Fruit fly (Drosophila melanogaster) whole organism, pupa: Measurements from ENCODE around the gene Ufl1.

Source experiments
- CG10348 ChIP-seq: fragments of 200-800 bp; sonication (Bioruptor generic); IDR thresholded peaks from 2 replicates; pipeline ENCODE4 v1.3.6; 2022; ENCODE audit warnings: missing biosample characterization, missing genetic modification characterization
- CG12605 ChIP-seq: fragments of 200-800 bp; sonication (Bioruptor generic); IDR thresholded peaks from 2 replicates; pipeline ENCODE4 v1.3.6; 2022; ENCODE audit warnings: missing biosample characterization, missing genetic modification characterization
- CG13204 ChIP-seq: fragments of 200-800 bp; sonication (Bioruptor generic); optimal IDR thresholded peaks from 2 replicates; lab custom pipeline; 2018; ENCODE audit warnings: missing biosample characterization, mild to moderate bottlenecking, missing genetic modification characterization, moderate library complexity
- CG14655 ChIP-seq: fragments of 200-800 bp; sonication (Bioruptor generic); optimal IDR thresholded peaks from 3 replicates; lab custom pipeline; 2017; ENCODE audit warnings: mild to moderate bottlenecking, missing biosample characterization, missing genetic modification reagents, missing genetic modification characterization
- CG15710 ChIP-seq: fragments of 200-800 bp; sonication (Bioruptor generic); optimal IDR thresholded peaks from 2 replicates; lab custom pipeline; 2018; ENCODE audit warnings: missing biosample characterization, mild to moderate bottlenecking, missing genetic modification characterization, moderate library complexity
- CG17806 ChIP-seq: fragments of 200-800 bp; sonication (Bioruptor generic); optimal IDR thresholded peaks from 2 replicates; lab custom pipeline; 2018; ENCODE audit warnings: missing biosample characterization, mild to moderate bottlenecking, missing genetic modification characterization, moderate library complexity
- CG32121 ChIP-seq: fragments of 200-800 bp; sonication (Bioruptor generic); IDR thresholded peaks from 2 replicates; pipeline ENCODE4 v1.3.6; 2022; ENCODE audit warnings: missing biosample characterization, missing genetic modification characterization
- CG34367 ChIP-seq: fragments of 200-800 bp; sonication (Bioruptor generic); optimal IDR thresholded peaks from 2 replicates; lab custom pipeline; 2018; ENCODE audit warnings: missing biosample characterization, mild to moderate bottlenecking, missing genetic modification characterization
- CG4496 ChIP-seq: fragments of 200-800 bp; sonication (Bioruptor generic); IDR thresholded peaks from 3 replicates; pipeline ENCODE4 v1.3.6; 2022; ENCODE audit warnings: missing biosample characterization, missing genetic modification characterization
- CG8159 ChIP-seq: fragments of 200-800 bp; sonication (Bioruptor generic); optimal IDR thresholded peaks from 3 replicates; lab custom pipeline; 2018; ENCODE audit warnings: missing biosample characterization, mild to moderate bottlenecking, missing genetic modification characterization, moderate library complexity
- CG8301 ChIP-seq: fragments of 200-800 bp; sonication (Bioruptor generic); optimal IDR thresholded peaks from 2 replicates; lab custom pipeline; 2018; ENCODE audit warnings: missing biosample characterization, mild to moderate bottlenecking, missing genetic modification characterization
- CG9948 ChIP-seq: fragments of 200-800 bp; sonication (Bioruptor generic); optimal IDR thresholded peaks from 2 replicates; lab custom pipeline; 2018; ENCODE audit warnings: missing biosample characterization, mild to moderate bottlenecking, missing genetic modification characterization, moderate library complexity
- D1 ChIP-seq: fragments of 200-800 bp; sonication (Bioruptor generic); optimal IDR thresholded peaks from 2 replicates; lab custom pipeline; 2018; ENCODE audit warnings: missing biosample characterization, mild to moderate bottlenecking, missing genetic modification characterization, moderate library complexity
- EcR ChIP-seq: fragments of 200-800 bp; sonication (Bioruptor generic); optimal IDR thresholded peaks from 3 replicates; lab custom pipeline; 2019; ENCODE audit warnings: missing biosample characterization, missing genetic modification characterization, mild to moderate bottlenecking, moderate library complexity, missing genetic modification reagents
- Ets98B ChIP-seq: fragments of 200-800 bp; sonication (Bioruptor generic); IDR thresholded peaks from 2 replicates; pipeline ENCODE4 v1.3.6; 2022; ENCODE audit warnings: missing biosample characterization, missing genetic modification characterization
- Pif1A ChIP-seq: fragments of 200-800 bp; sonication (Bioruptor generic); optimal IDR thresholded peaks from 3 replicates; lab custom pipeline; 2016; ENCODE audit warnings: missing biosample characterization, missing genetic modification characterization
- Pif1B ChIP-seq: fragments of 200-800 bp; sonication (Bioruptor generic); optimal IDR thresholded peaks from 3 replicates; lab custom pipeline; 2016; ENCODE audit warnings: missing biosample characterization, missing genetic modification characterization
- Snoo ChIP-seq: fragments of 200-800 bp; sonication (Bioruptor generic); optimal IDR thresholded peaks from 3 replicates; lab custom pipeline; 2017; ENCODE audit warnings: missing biosample characterization, mild to moderate bottlenecking, missing genetic modification characterization, inconsistent platforms
- fd96Ca ChIP-seq: fragments of 200-800 bp; sonication (Bioruptor generic); IDR thresholded peaks from 3 replicates; pipeline ENCODE4 v1.3.6; 2022; ENCODE audit warnings: missing biosample characterization, missing genetic modification characterization
- gl ChIP-seq: fragments of 200-800 bp; sonication (Bioruptor generic); optimal IDR thresholded peaks from 2 replicates; lab custom pipeline; 2018; ENCODE audit warnings: missing biosample characterization, mild to moderate bottlenecking, missing genetic modification characterization
- rn ChIP-seq: fragments of 200-800 bp; sonication (Bioruptor generic); IDR thresholded peaks from 2 replicates; pipeline ENCODE4 v1.3.6; 2022; ENCODE audit warnings: missing biosample characterization, missing genetic modification characterization

The Ufl1 gene

DNA sequence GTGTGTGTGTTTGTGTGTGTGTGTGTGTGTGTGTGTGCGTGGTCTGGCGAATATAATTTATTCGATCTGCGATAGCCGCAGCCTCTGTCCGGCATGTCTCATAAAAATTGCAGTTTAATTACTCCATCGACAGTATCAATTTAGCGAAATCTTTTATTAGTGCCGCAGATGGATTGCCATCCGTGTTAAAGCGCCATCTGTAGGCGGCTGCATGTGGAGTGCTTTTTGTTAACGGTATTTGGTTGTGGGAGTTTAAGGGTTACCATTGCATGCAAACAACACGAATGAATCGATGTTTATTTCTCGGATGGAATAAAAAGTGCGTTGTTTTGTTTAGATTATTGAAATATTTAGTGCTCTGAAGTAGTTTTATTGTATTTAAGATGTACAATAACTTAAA, 44.8 kb downstream of the Ufl1 start:
- no peak for TF ChIP-seq CG13204 (GFP tag; lab: Kevin White, UChicago)
- TF ChIP-seq rn (GFP tag; lab: Robert Waterston, UW), result no peak
- no peak for TF ChIP-seq D1 (tag; lab: Kevin White, UChicago)
- TF ChIP-seq CG10348 (GFP tag; lab: Robert Waterston, UW), result no peak
- TF ChIP-seq CG34367 (tag; lab: Kevin White, UChicago), result no peak
- TF ChIP-seq fd96Ca, result no peak
- no peak for TF ChIP-seq Snoo
- no peak for TF ChIP-seq CG8159
- TF ChIP-seq Pif1A (GFP tag; lab: Kevin White, UChicago), result no peak

DNA sequence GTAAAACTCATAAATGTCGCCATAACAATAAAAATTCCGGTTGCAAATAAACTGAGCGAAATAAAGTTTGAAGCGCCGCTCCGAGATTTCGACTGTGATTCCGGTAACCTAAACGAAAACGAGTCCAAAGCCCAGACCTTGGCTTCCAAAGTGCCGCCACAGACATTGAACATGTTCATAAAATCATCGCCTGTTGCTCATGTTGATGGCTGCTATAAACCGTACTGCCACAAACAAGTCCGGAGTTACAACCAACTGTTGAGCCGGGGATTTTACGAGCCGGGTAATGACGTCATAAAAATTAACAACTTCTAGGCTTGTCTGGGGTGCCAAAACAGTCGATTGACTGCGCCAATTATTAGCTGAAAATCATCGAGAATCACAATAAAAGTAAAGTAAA, 45.7 kb downstream of the Ufl1 start:
- TF ChIP-seq Snoo (no peak), gl (tag; lab: Kevin White, UChicago) (no peak), EcR (no peak), CG14655 (GFP tag; lab: Kevin White, UChicago) (no peak), Ets98B (GFP tag; lab: Robert Waterston, UW) (no peak), CG10348 (GFP tag; lab: Robert Waterston, UW) (no peak), CG9948 (tag; lab: Kevin White, UChicago) (no peak), rn (GFP tag; lab: Robert Waterston, UW) (no peak), CG32121 (no peak), fd96Ca (no peak), CG34367 (tag; lab: Kevin White, UChicago) (no peak), CG13204 (GFP tag; lab: Kevin White, UChicago) (no peak), CG15710 (tag; lab: Kevin White, UChicago) (no peak)

dm6 chr3R:7025241-7025640, 49.0 kb downstream of the Ufl1 start:
- TF ChIP-seq CG15710 (tag; lab: Kevin White, UChicago) (peak; percentile 70), CG8159 (peak; percentile 77), D1 (tag; lab: Kevin White, UChicago) (no peak), Pif1B (GFP tag; lab: Kevin White, UChicago) (peak; percentile 42), Pif1A (GFP tag; lab: Kevin White, UChicago) (peak; percentile 38), Ets98B (GFP tag; lab: Robert Waterston, UW) (no peak), CG9948 (tag; lab: Kevin White, UChicago) (peak; percentile 71), CG13204 (GFP tag; lab: Kevin White, UChicago) (no peak), CG8301 (tag; lab: Kevin White, UChicago) (peak; percentile 55), CG12605 (GFP tag; lab: Robert Waterston, UW) (no peak), gl (tag; lab: Kevin White, UChicago) (peak; percentile 21), CG14655 (GFP tag; lab: Kevin White, UChicago) (peak; percentile 78), CG17806 (tag; lab: Kevin White, UChicago) (peak; percentile 58), CG10348 (GFP tag; lab: Robert Waterston, UW) (no peak), CG32121 (no peak), CG34367 (tag; lab: Kevin White, UChicago) (peak; percentile 54), EcR (no peak), CG4496 (GFP tag; lab: Robert Waterston, UW) (no peak), Snoo (no peak), fd96Ca (no peak), rn (GFP tag; lab: Robert Waterston, UW) (no peak)

- no peak for TF ChIP-seq Ets98B (GFP tag; lab: Robert Waterston, UW)
- peak; percentile 87 for TF ChIP-seq CG15710 (tag; lab: Kevin White, UChicago)
- TF ChIP-seq rn (GFP tag; lab: Robert Waterston, UW), result no peak
- peak; percentile 89 for TF ChIP-seq CG14655 (GFP tag; lab: Kevin White, UChicago)
- peak; percentile 78 for TF ChIP-seq Pif1A (GFP tag; lab: Kevin White, UChicago)
- peak; percentile 59 for TF ChIP-seq CG17806 (tag; lab: Kevin White, UChicago)
- TF ChIP-seq CG4496 (GFP tag; lab: Robert Waterston, UW), result peak; percentile 20; the same call in 1 of the 3 replicates
- no peak for TF ChIP-seq CG10348 (GFP tag; lab: Robert Waterston, UW)
- TF ChIP-seq EcR, result no peak
- no peak for TF ChIP-seq gl (tag; lab: Kevin White, UChicago)
- TF ChIP-seq fd96Ca, result 0 out of 3 replicates have a peak, but pooled peaks have one; percentile 50
- no peak for TF ChIP-seq CG12605 (GFP tag; lab: Robert Waterston, UW)
- peak; percentile 64 for TF ChIP-seq CG8159
- TF ChIP-seq Pif1B (GFP tag; lab: Kevin White, UChicago), result peak; percentile 81
- no peak for TF ChIP-seq Snoo
- TF ChIP-seq CG34367 (tag; lab: Kevin White, UChicago), result peak; percentile 87
- TF ChIP-seq CG13204 (GFP tag; lab: Kevin White, UChicago), result peak; percentile 61
- TF ChIP-seq CG8301 (tag; lab: Kevin White, UChicago), result peak; percentile 34
- no peak for TF ChIP-seq CG32121
- TF ChIP-seq D1 (tag; lab: Kevin White, UChicago), result peak; percentile 23
- peak; percentile 78 for TF ChIP-seq CG9948 (tag; lab: Kevin White, UChicago)
Measured at dm6 chr3R:7024574-7024973, 49.7 kb downstream of the Ufl1 start.
